Worm (Caenorhabditis elegans) whole organism, L3 larva: ENCODE results near the gene K01A6.6.

ENCODE experiments used
- R02D3.7 ChIP-seq: fragments of 150-350 bp; optimal IDR thresholded peaks from 2 replicates; lab custom pipeline; 2014; ENCODE audit warnings: missing biosample characterization, missing genetic modification characterization
- ZK546.5 ChIP-seq: sonication (generic microtip); optimal IDR thresholded peaks from 2 replicates; lab custom pipeline; 2017; ENCODE audit warnings: missing biosample characterization, missing genetic modification characterization
- aly-2 ChIP-seq: fragments of 150-350 bp; optimal IDR thresholded peaks from 2 replicates; lab custom pipeline; 2014; ENCODE audit warnings: missing biosample characterization, missing genetic modification characterization
- ama-1 ChIP-seq: fragments of 150-350 bp; optimal IDR thresholded peaks from 2 replicates; lab custom pipeline; 2018
- ceh-16 ChIP-seq: sonication (generic microtip); optimal IDR thresholded peaks from 2 replicates; lab custom pipeline; 2017; ENCODE audit warnings: missing biosample characterization, missing genetic modification characterization
- ceh-28 ChIP-seq: fragments of 150-350 bp; optimal IDR thresholded peaks from 2 replicates; lab custom pipeline; 2014; ENCODE audit warnings: missing biosample characterization, missing genetic modification reagents, missing genetic modification characterization
- ceh-82 ChIP-seq: fragments of 150-350 bp; optimal IDR thresholded peaks from 2 replicates; lab custom pipeline; 2014; ENCODE audit warnings: missing biosample characterization, missing genetic modification characterization
- ceh-9 ChIP-seq: sonication (generic microtip); optimal IDR thresholded peaks from 2 replicates; lab custom pipeline; 2018; ENCODE audit warnings: missing biosample characterization, missing genetic modification characterization
- daf-12 ChIP-seq: fragments of 150-350 bp; optimal IDR thresholded peaks from 2 replicates; lab custom pipeline; 2014; ENCODE audit warnings: missing biosample characterization, missing genetic modification reagents, missing genetic modification characterization
- egl-27 ChIP-seq: sonication (generic microtip); optimal IDR thresholded peaks from 4 replicates; lab custom pipeline; 2017; ENCODE audit warnings: missing biosample characterization, missing genetic modification reagents, missing genetic modification characterization
- egl-5 ChIP-seq: fragments of 150-350 bp; optimal IDR thresholded peaks from 2 replicates; lab custom pipeline; 2017; ENCODE audit warnings: missing biosample characterization, missing genetic modification reagents, missing genetic modification characterization, inconsistent platforms
- elt-2 ChIP-seq: sonication (generic microtip); optimal IDR thresholded peaks from 2 replicates; lab custom pipeline; 2016; ENCODE audit warnings: missing genetic modification reagents, mild to moderate bottlenecking, missing genetic modification characterization, missing compliant biosample characterization
- elt-3 ChIP-seq, 3 experiments: fragments of 150-350 bp in 1 of 3; sonication (generic microtip) in 2 of 3; optimal IDR thresholded peaks; 2 replicates in 2 of 3; 4 replicates in 1 of 3; lab custom pipeline; 2014 to 2017; ENCODE audit warnings: missing biosample characterization in 3 of 3, missing genetic modification characterization in 3 of 3
- eor-1 ChIP-seq, 2 experiments: fragments of 150-350 bp; optimal IDR thresholded peaks; 2 replicates each; lab custom pipeline; 2014 to 2018; ENCODE audit warnings: missing biosample characterization in 2 of 2, missing genetic modification characterization in 2 of 2
- fkh-10 ChIP-seq: sonication (generic microtip); optimal IDR thresholded peaks from 2 replicates; lab custom pipeline; 2017; ENCODE audit warnings: missing biosample characterization, missing genetic modification reagents, missing genetic modification characterization
- fos-1 ChIP-seq: fragments of 150-350 bp; optimal IDR thresholded peaks from 2 replicates; lab custom pipeline; 2014; ENCODE audit warnings: missing biosample characterization, missing genetic modification characterization
- hmg-11 ChIP-seq: sonication (generic microtip); optimal IDR thresholded peaks from 2 replicates; lab custom pipeline; 2016; ENCODE audit warnings: missing genetic modification characterization, missing compliant biosample characterization
- lin-15B ChIP-seq: fragments of 150-350 bp; optimal IDR thresholded peaks from 2 replicates; lab custom pipeline; 2014; ENCODE audit warnings: missing biosample characterization, missing genetic modification characterization
- lin-39 ChIP-seq: fragments of 150-350 bp; optimal IDR thresholded peaks from 2 replicates; lab custom pipeline; 2018; ENCODE audit warnings: missing biosample characterization, missing genetic modification reagents, missing genetic modification characterization
- lsy-12 ChIP-seq: sonication (generic microtip); optimal IDR thresholded peaks from 2 replicates; lab custom pipeline; 2016; ENCODE audit warnings: mild to moderate bottlenecking, missing genetic modification characterization, missing compliant biosample characterization
- mdl-1 ChIP-seq: fragments of 150-350 bp; optimal IDR thresholded peaks from 2 replicates; lab custom pipeline; 2014; ENCODE audit warnings: missing biosample characterization, missing genetic modification characterization
- mml-1 ChIP-seq: fragments of 150-350 bp; sonication (generic microtip); optimal IDR thresholded peaks from 3 replicates; lab custom pipeline; 2014; ENCODE audit warnings: missing biosample characterization, missing genetic modification characterization
- nfya-1 ChIP-seq: sonication (generic microtip); optimal IDR thresholded peaks from 2 replicates; lab custom pipeline; 2017; ENCODE audit warnings: missing genetic modification characterization, mild to moderate bottlenecking, missing compliant biosample characterization, antibody characterized with exemption, moderate library complexity; ENCODE audit not compliant: insufficient read depth
- nhr-11 ChIP-seq: fragments of 150-350 bp; optimal IDR thresholded peaks from 2 replicates; lab custom pipeline; 2014; ENCODE audit warnings: missing biosample characterization, missing genetic modification characterization
- nhr-12 ChIP-seq: fragments of 150-350 bp; optimal IDR thresholded peaks from 2 replicates; lab custom pipeline; 2014; ENCODE audit warnings: missing biosample characterization, missing genetic modification characterization
- nhr-23 ChIP-seq: fragments of 150-350 bp; optimal IDR thresholded peaks from 2 replicates; lab custom pipeline; 2014; ENCODE audit warnings: missing biosample characterization, missing genetic modification reagents, missing genetic modification characterization
- nhr-237 ChIP-seq: fragments of 150-350 bp; optimal IDR thresholded peaks from 2 replicates; lab custom pipeline; 2014; ENCODE audit warnings: missing biosample characterization, missing genetic modification characterization
- nhr-25 ChIP-seq: sonication (generic microtip); optimal IDR thresholded peaks from 2 replicates; lab custom pipeline; 2017; ENCODE audit warnings: missing biosample characterization, missing genetic modification characterization
- nhr-28 ChIP-seq: fragments of 150-350 bp; optimal IDR thresholded peaks from 2 replicates; lab custom pipeline; 2014; ENCODE audit warnings: missing biosample characterization, missing genetic modification characterization
- nhr-43 ChIP-seq: sonication (generic microtip); optimal IDR thresholded peaks from 2 replicates; lab custom pipeline; 2016; ENCODE audit warnings: mild to moderate bottlenecking, missing genetic modification characterization, missing compliant biosample characterization; ENCODE audit not compliant: poor library complexity, severe bottlenecking
- nhr-67 ChIP-seq: fragments of 150-350 bp; optimal IDR thresholded peaks from 2 replicates; lab custom pipeline; 2014; ENCODE audit warnings: missing biosample characterization, missing genetic modification characterization
- nhr-76 ChIP-seq: fragments of 150-350 bp; sonication (generic microtip); optimal IDR thresholded peaks from 5 replicates; lab custom pipeline; 2014; ENCODE audit warnings: missing biosample characterization, missing genetic modification characterization
- pha-4 ChIP-seq: fragments of 150-350 bp; optimal IDR thresholded peaks from 2 replicates; lab custom pipeline; 2014; ENCODE audit warnings: missing biosample characterization, missing genetic modification reagents, missing genetic modification characterization
- pqm-1 ChIP-seq: fragments of 150-350 bp; optimal IDR thresholded peaks from 2 replicates; lab custom pipeline; 2017; ENCODE audit warnings: missing biosample characterization, missing genetic modification characterization, inconsistent platforms
- sea-2 ChIP-seq: fragments of 150-350 bp; sonication (generic microtip); optimal IDR thresholded peaks from 4 replicates; lab custom pipeline; 2014; ENCODE audit warnings: missing biosample characterization, missing genetic modification reagents, missing genetic modification characterization
- skn-1 ChIP-seq: fragments of 150-350 bp; optimal IDR thresholded peaks from 2 replicates; lab custom pipeline; 2014; ENCODE audit warnings: missing biosample characterization, missing genetic modification characterization
- snpc-4 ChIP-seq: fragments of 150-350 bp; optimal IDR thresholded peaks from 2 replicates; lab custom pipeline; 2014; ENCODE audit warnings: missing biosample characterization, missing genetic modification characterization
- tbx-2 ChIP-seq: sonication (generic microtip); optimal IDR thresholded peaks from 2 replicates; lab custom pipeline; 2016; ENCODE audit warnings: mild to moderate bottlenecking, missing genetic modification characterization, missing compliant biosample characterization
- unc-39 ChIP-seq: sonication (generic microtip); optimal IDR thresholded peaks from 4 replicates; lab custom pipeline; 2017; ENCODE audit warnings: missing biosample characterization, missing genetic modification characterization
- unc-62 ChIP-seq: fragments of 150-350 bp; sonication (generic microtip); optimal IDR thresholded peaks from 4 replicates; lab custom pipeline; 2014; ENCODE audit warnings: missing biosample characterization, missing genetic modification reagents, missing genetic modification characterization
- zag-1 ChIP-seq: fragments of 150-350 bp; optimal IDR thresholded peaks from 2 replicates; lab custom pipeline; 2014; ENCODE audit warnings: missing biosample characterization, missing genetic modification characterization
- ztf-11 ChIP-seq: fragments of 150-350 bp; optimal IDR thresholded peaks from 2 replicates; lab custom pipeline; 2014; ENCODE audit warnings: missing biosample characterization, missing genetic modification characterization

K01A6.6 gene

DNA sequence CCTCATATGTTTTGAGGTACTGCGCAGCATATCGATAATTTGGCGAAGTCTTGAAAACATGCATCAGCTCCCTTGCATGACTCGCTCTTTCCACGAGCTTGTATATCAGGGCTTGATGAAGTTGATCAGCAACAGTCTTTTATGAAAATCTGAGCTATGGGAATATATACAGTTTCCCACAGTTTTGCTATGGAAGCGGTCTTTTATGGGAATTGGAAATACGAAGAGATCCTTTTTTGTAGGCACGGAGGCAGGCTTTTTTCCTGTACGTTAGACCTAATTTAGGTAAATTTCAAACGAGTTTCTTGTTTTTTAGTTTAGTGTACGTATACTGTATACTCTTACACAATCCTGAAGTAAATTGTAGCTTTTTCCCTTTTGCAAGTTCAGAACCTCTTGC, 20.8 kb downstream of the K01A6.6 start, which contains the start of gene T12A7.9:
TSS of gene T12A7.9 (minus strand) at position 101 of the 400 bp plus-strand sequence.
- peak; percentile 26 for TF ChIP-seq elt-2 (tag; lab: Kevin White, UChicago)
- no peak for TF ChIP-seq pqm-1 (tag; lab: Kevin White, UChicago)

DNA sequence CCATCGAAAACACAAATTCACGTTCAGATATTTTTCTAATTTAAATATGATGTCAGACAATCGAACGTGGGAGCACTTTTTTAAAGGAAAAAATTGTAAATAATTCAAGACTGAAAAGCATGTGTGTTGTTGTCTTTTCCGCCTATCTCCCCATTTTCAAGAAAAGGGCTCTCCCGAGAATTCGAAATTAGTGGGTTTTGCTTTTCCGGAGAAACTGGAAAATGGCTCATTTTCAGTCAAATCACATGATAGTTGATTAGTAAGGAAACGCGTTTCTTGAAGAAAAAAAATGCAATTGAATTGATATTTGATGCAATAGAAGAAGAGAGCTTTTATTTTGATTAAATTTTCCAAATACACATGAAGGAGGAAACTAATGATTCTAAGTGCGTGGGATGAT, 24.7 kb downstream of the K01A6.6 start:
- TF ChIP-seq daf-12 (tag; lab: Kevin White, UChicago) = no peak
- TF ChIP-seq egl-27 (tag; lab: Kevin White, UChicago) = no peak
- no peak for TF ChIP-seq mdl-1
- no peak for TF ChIP-seq ceh-16 (tag; lab: Kevin White, UChicago)
- TF ChIP-seq fos-1 (tag; lab: Kevin White, UChicago) = no peak
- no peak for TF ChIP-seq elt-2 (tag; lab: Kevin White, UChicago)
- TF ChIP-seq ceh-28 = no peak
- no peak for TF ChIP-seq nhr-11
- no peak for TF ChIP-seq ama-1 (lab: Kevin White, UChicago)
- TF ChIP-seq unc-62 = no peak
- TF ChIP-seq aly-2 (tag; lab: Kevin White, UChicago) = no peak
- no peak for TF ChIP-seq unc-39 (tag; lab: Kevin White, UChicago)
- no peak for TF ChIP-seq pha-4 (tag; lab: Kevin White, UChicago)
- no peak for TF ChIP-seq pqm-1 (tag; lab: Kevin White, UChicago)

DNA sequence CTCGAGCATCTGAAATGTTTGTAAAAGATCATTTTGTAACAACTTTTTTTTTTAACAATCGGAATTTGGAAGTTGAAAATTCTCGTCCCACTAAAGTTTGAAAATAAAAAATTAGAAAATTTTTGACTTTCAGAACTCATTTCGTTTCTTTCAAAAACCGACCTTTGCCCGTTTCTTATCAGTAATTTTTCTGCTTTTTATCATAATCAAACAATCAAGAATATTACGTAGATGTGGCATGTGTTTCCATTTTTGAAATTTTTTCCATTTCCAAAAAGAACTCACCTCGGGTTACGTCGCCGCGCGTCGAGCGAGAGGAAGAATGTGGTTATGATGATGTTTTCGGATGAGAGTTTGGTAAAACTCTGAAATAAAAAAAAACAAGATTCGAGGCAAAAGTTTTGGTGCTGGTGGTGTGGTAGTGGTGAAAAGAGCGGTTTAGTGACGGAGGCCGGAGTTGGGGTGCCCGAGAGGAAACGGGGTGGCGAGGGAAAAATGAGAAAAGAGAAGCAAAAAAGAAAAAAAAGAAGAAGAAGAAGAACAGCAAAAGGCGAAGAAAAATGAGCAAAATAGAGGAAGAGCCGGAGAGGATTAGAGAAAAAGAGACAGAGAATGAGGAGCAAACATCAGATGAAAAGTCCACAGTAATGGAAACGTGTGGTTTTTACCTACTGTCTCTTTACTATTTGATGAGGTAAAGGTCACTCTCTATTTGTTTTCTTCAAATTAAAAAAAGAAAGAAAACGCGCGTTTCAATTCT, 25.8 kb downstream of the K01A6.6 start, which contains the start of gene T12A7.2:
TSS of gene T12A7.2 (minus strand) at position 412 of the 760 bp plus-strand sequence.
- TF ChIP-seq nhr-25 = no peak
- peak; percentile 80 for TF ChIP-seq elt-2 (tag; lab: Kevin White, UChicago)
- no peak for TF ChIP-seq unc-62
- no peak for TF ChIP-seq mdl-1
- no peak for TF ChIP-seq ZK546.5 (tag; lab: Kevin White, UChicago)
- TF ChIP-seq hmg-11 (tag; lab: Kevin White, UChicago) = no peak
- peak; percentile 68 for TF ChIP-seq pha-4 (tag; lab: Kevin White, UChicago)
- TF ChIP-seq nhr-28 (tag; lab: Kevin White, UChicago) = no peak
- no peak for TF ChIP-seq zag-1 (tag; lab: Kevin White, UChicago)
- TF ChIP-seq nfya-1 (tag; lab: Kevin White, UChicago) = peak; percentile 27
- TF ChIP-seq pqm-1 (tag; lab: Kevin White, UChicago) = peak; percentile 32
- no peak for TF ChIP-seq ceh-28
- TF ChIP-seq sea-2 (GFP tag; lab: Kevin White, UChicago) = no peak
- TF ChIP-seq ceh-82 (tag; lab: Kevin White, UChicago) = no peak

DNA sequence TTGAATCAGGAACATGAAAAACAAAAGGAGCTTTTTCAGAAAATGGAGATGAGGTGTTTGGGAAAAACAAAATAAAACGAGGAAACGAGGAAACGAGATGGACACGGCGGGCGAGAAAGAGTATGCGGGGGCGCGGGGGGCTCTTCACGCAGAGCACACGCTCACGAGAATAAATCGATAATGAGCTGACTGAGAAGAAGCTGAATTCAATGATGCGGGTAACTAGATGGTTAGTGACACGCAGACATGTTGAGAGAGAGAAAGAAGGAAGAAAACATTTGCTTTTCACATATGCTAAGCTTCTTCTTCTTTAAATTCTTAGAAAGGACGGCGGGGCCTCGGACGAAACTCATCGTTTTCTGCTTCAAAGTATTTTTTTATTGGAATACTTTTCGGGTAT, 30.4 kb downstream of the K01A6.6 start:
- no peak for TF ChIP-seq nhr-237 (tag; lab: Kevin White, UChicago)
- TF ChIP-seq pqm-1 (tag; lab: Kevin White, UChicago) = no peak
- TF ChIP-seq tbx-2 (tag; lab: Kevin White, UChicago) = no peak
- TF ChIP-seq snpc-4 (tag; lab: Kevin White, UChicago) = peak; percentile 18
- TF ChIP-seq skn-1 (tag; lab: Kevin White, UChicago) = peak; percentile 38
- TF ChIP-seq ceh-82 (tag; lab: Kevin White, UChicago) = no peak
- no peak for TF ChIP-seq nhr-76
- TF ChIP-seq lin-15B = peak; percentile 40
- peak; percentile 57 for TF ChIP-seq lin-39 (tag; lab: Kevin White, UChicago)
- TF ChIP-seq ceh-9 (tag; lab: Kevin White, UChicago) = no peak
- no peak for TF ChIP-seq ztf-11 (tag; lab: Kevin White, UChicago)
- TF ChIP-seq mml-1 (tag; lab: Kevin White, UChicago) = no peak
- TF ChIP-seq egl-5 (tag; lab: Kevin White, UChicago) = peak; percentile 57
- no peak for TF ChIP-seq lsy-12 (tag; lab: Kevin White, UChicago)
- TF ChIP-seq aly-2 (tag; lab: Kevin White, UChicago) = no peak
- peak; percentile 71 for TF ChIP-seq fkh-10
- no peak for TF ChIP-seq unc-62
- TF ChIP-seq elt-3 (tag; optimal IDR thresholded peaks at IDR 0.05; lab: Kevin White, UChicago) = no peak
- no peak for TF ChIP-seq nhr-25
- TF ChIP-seq nhr-11 = peak; percentile 4
- TF ChIP-seq nhr-43 = no peak
- TF ChIP-seq mdl-1 = no peak
- TF ChIP-seq eor-1 (tag; optimal IDR thresholded peaks at IDR 0.05; lab: Kevin White, UChicago) = no peak
- TF ChIP-seq R02D3.7 (tag; lab: Kevin White, UChicago) = no peak
- TF ChIP-seq unc-39 (tag; lab: Kevin White, UChicago) = no peak
- TF ChIP-seq hmg-11 (tag; lab: Kevin White, UChicago) = peak; percentile 57
- no peak for TF ChIP-seq ama-1 (lab: Kevin White, UChicago)
- TF ChIP-seq ceh-16 (tag; lab: Kevin White, UChicago) = no peak
- no peak for TF ChIP-seq fos-1 (tag; lab: Kevin White, UChicago)
- no peak for TF ChIP-seq pha-4 (tag; lab: Kevin White, UChicago)
- no peak for TF ChIP-seq nhr-12 (tag; lab: Kevin White, UChicago)
- peak; percentile 82 for TF ChIP-seq ceh-28
- TF ChIP-seq zag-1 (tag; lab: Kevin White, UChicago) = no peak
- TF ChIP-seq elt-2 (tag; lab: Kevin White, UChicago) = no peak
- no peak for TF ChIP-seq nhr-23 (tag; lab: Kevin White, UChicago)
- no peak for TF ChIP-seq nhr-67 (tag; lab: Kevin White, UChicago)
- TF ChIP-seq nfya-1 (tag; lab: Kevin White, UChicago) = peak; percentile 57
- no peak for TF ChIP-seq egl-27 (tag; lab: Kevin White, UChicago)
- TF ChIP-seq nhr-28 (tag; lab: Kevin White, UChicago) = no peak
